Worm (Caenorhabditis elegans) whole organism, late embryonic: ENCODE data around the gene F48E3.6.

ENCODE experiments used
- ceh-18 ChIP-seq: sonication (generic microtip); optimal IDR thresholded peaks from 2 replicates; lab custom pipeline; 2016; ENCODE audit warnings: missing genetic modification characterization, missing compliant biosample characterization
- ceh-19 ChIP-seq: fragments of 200-800 bp; sonication (Bioruptor generic); optimal IDR thresholded peaks from 2 replicates; lab custom pipeline; 2018; ENCODE audit warnings: mild to moderate bottlenecking, missing genetic modification characterization, missing compliant biosample characterization
- ceh-34 ChIP-seq: sonication (generic microtip); optimal IDR thresholded peaks from 2 replicates; lab custom pipeline; 2016; ENCODE audit warnings: mild to moderate bottlenecking, missing genetic modification characterization, missing compliant biosample characterization
- eyg-1 ChIP-seq: sonication (generic microtip); optimal IDR thresholded peaks from 2 replicates; lab custom pipeline; 2016; ENCODE audit warnings: missing genotype, missing genetic modification characterization, missing compliant biosample characterization
- nhr-11 ChIP-seq: fragments of 150-350 bp; optimal IDR thresholded peaks from 2 replicates; lab custom pipeline; 2014; ENCODE audit warnings: missing biosample characterization, missing genetic modification characterization
- pha-2 ChIP-seq: sonication (generic microtip); optimal IDR thresholded peaks from 2 replicates; lab custom pipeline; 2017; ENCODE audit warnings: mild to moderate bottlenecking, missing genetic modification characterization, missing compliant biosample characterization
- pha-4 ChIP-seq: fragments of 150-350 bp; optimal IDR thresholded peaks from 2 replicates; lab custom pipeline; 2018; ENCODE audit warnings: missing biosample characterization, missing genetic modification reagents, missing genetic modification characterization
- sdc-2 ChIP-seq: sonication (generic microtip); optimal IDR thresholded peaks from 2 replicates; lab custom pipeline; 2016; ENCODE audit warnings: missing genotype, missing genetic modification characterization, missing compliant biosample characterization
- tbx-7 ChIP-seq: sonication (generic microtip); optimal IDR thresholded peaks from 2 replicates; lab custom pipeline; 2016; ENCODE audit warnings: missing genotype, missing genetic modification characterization, missing compliant biosample characterization
- unc-55 ChIP-seq: sonication (generic microtip); optimal IDR thresholded peaks from 2 replicates; lab custom pipeline; 2017; ENCODE audit warnings: missing biosample characterization, missing genetic modification reagents, missing genetic modification characterization

ce11 chrX:7537742-7538268 is 35.1 kb upstream of the F48E3.6 start, which contains the start of gene dpy-7:
- TF ChIP-seq sdc-2 (tag; lab: Kevin White, UChicago) (no peak), pha-4 (tag; lab: Kevin White, UChicago) (no peak), pha-2 (tag; lab: Kevin White, UChicago) (no peak), tbx-7 (tag; lab: Kevin White, UChicago) (no peak), unc-55 (no peak), ceh-34 (tag; lab: Kevin White, UChicago) (no peak), ceh-19 (no peak), nhr-11 (tag; lab: Kevin White, UChicago) (no peak), ceh-18 (tag; lab: Kevin White, UChicago) (no peak), eyg-1 (tag; lab: Kevin White, UChicago) (no peak)
